Worm (Caenorhabditis elegans): ENCODE data around the gene T22B2.2.

ce11 chrX:3957475-3958204 lies 37.4 kb downstream of the T22B2.2 start:
- TF ChIP-seq pqm-1 (tag; optimal IDR thresholded peaks at IDR 0.05) (no peak), skn-1 (tag; optimal IDR thresholded peaks at IDR 0.05) (no peak), jun-1 (tag; optimal IDR thresholded peaks at IDR 0.05) (no peak), zag-1 (tag; optimal IDR thresholded peaks at IDR 0.05) (no peak), fos-1 (tag; optimal IDR thresholded peaks at IDR 0.05) (no peak), egl-5 (tag; optimal IDR thresholded peaks at IDR 0.05) (no peak), pha-4 (tag; optimal IDR thresholded peaks at IDR 0.05) (no peak), ceh-9 (tag; optimal IDR thresholded peaks at IDR 0.05) (no peak), mdl-1 (tag; optimal IDR thresholded peaks at IDR 0.05) (no peak)
